Worm (Caenorhabditis elegans) whole organism, L1 larva: ENCODE data around the gene srw-10.

Experiments
- C04F5.9 ChIP-seq: sonication (generic microtip); optimal IDR thresholded peaks from 2 replicates; lab custom pipeline; 2016; ENCODE audit warnings: missing genetic modification characterization, missing compliant biosample characterization
- C16A3.4 ChIP-seq: fragments of 150-350 bp; optimal IDR thresholded peaks from 2 replicates; lab custom pipeline; 2014; ENCODE audit warnings: missing biosample characterization, missing genetic modification characterization
- F16B12.6 ChIP-seq: fragments of 150-350 bp; optimal IDR thresholded peaks from 2 replicates; lab custom pipeline; 2014; ENCODE audit warnings: missing biosample characterization, missing genetic modification characterization
- alr-1 ChIP-seq: fragments of 200-800 bp; sonication (Bioruptor generic); optimal IDR thresholded peaks from 2 replicates; lab custom pipeline; 2018; ENCODE audit warnings: borderline replicate concordance, mild to moderate bottlenecking, missing genetic modification characterization, missing compliant biosample characterization
- ama-1 ChIP-seq: fragments of 150-350 bp; optimal IDR thresholded peaks from 2 replicates; lab custom pipeline; 2014
- blmp-1 ChIP-seq: fragments of 150-350 bp; optimal IDR thresholded peaks from 2 replicates; lab custom pipeline; 2014; ENCODE audit warnings: missing biosample characterization, missing genetic modification characterization
- ceh-8 ChIP-seq: fragments of 200-800 bp; sonication (Bioruptor generic); optimal IDR thresholded peaks from 2 replicates; lab custom pipeline; 2018; ENCODE audit warnings: mild to moderate bottlenecking, missing genetic modification characterization, moderate library complexity, missing compliant biosample characterization
- ceh-90 ChIP-seq: sonication (generic microtip); optimal IDR thresholded peaks from 2 replicates; lab custom pipeline; 2016; ENCODE audit warnings: missing genetic modification characterization, missing compliant biosample characterization
- ces-1 ChIP-seq: fragments of 150-350 bp; optimal IDR thresholded peaks from 2 replicates; lab custom pipeline; 2014; ENCODE audit warnings: missing biosample characterization, missing genetic modification reagents, missing genetic modification characterization
- dpl-1 ChIP-seq, 3 experiments: fragments of 150-350 bp in 2 of 3; sonication (generic microtip) in 1 of 3; optimal IDR thresholded peaks; 2 replicates each; lab custom pipeline; 2014 to 2017; ENCODE audit warnings: missing biosample characterization in 3 of 3, missing genetic modification characterization in 3 of 3, missing genetic modification reagents in 3 of 3
- dsc-1 ChIP-seq: sonication (generic microtip); optimal IDR thresholded peaks from 2 replicates; lab custom pipeline; 2016; ENCODE audit warnings: mild to moderate bottlenecking, missing genetic modification characterization, missing compliant biosample characterization
- efl-1 ChIP-seq, 4 experiments: fragments of 150-350 bp; optimal IDR thresholded peaks in 3 of 4; peaks in 1 of 4; 1 replicate in 1 of 4; 2 replicates in 3 of 4; lab custom pipeline; 2014; ENCODE audit warnings: missing biosample characterization in 2 of 4, missing genetic modification characterization in 2 of 4, missing genetic modification reagents in 2 of 4
- efl-3 ChIP-seq: fragments of 200-800 bp; sonication (Bioruptor generic); optimal IDR thresholded peaks from 2 replicates; lab custom pipeline; 2018; ENCODE audit warnings: mild to moderate bottlenecking, missing genetic modification characterization, missing compliant biosample characterization
- egl-13 ChIP-seq: sonication (generic microtip); optimal IDR thresholded peaks from 2 replicates; lab custom pipeline; 2016; ENCODE audit warnings: missing genotype, missing genetic modification reagents, missing genetic modification characterization, missing compliant biosample characterization
- elt-2 ChIP-seq: sonication (generic microtip); optimal IDR thresholded peaks from 2 replicates; lab custom pipeline; 2016; ENCODE audit warnings: missing genetic modification characterization, mild to moderate bottlenecking, inconsistent platforms, missing compliant biosample characterization, missing genetic modification reagents
- ets-5 ChIP-seq: fragments of 200-800 bp; sonication (Bioruptor generic); IDR thresholded peaks from 2 replicates; pipeline ENCODE4 v1.3.6; 2022; ENCODE audit warnings: missing genetic modification characterization, missing compliant biosample characterization
- fkh-10 ChIP-seq: sonication (generic microtip); optimal IDR thresholded peaks from 2 replicates; lab custom pipeline; 2017; ENCODE audit warnings: missing biosample characterization, missing genetic modification reagents, missing genetic modification characterization
- fkh-4 ChIP-seq: sonication (generic microtip); optimal IDR thresholded peaks from 2 replicates; lab custom pipeline; 2016; ENCODE audit warnings: missing compliant biosample characterization, missing genetic modification characterization, borderline replicate concordance
- fos-1 ChIP-seq: fragments of 150-350 bp; optimal IDR thresholded peaks from 2 replicates; lab custom pipeline; 2014; ENCODE audit warnings: missing biosample characterization, missing genetic modification characterization
- grh-1 ChIP-seq: fragments of 200-800 bp; sonication (Bioruptor generic); IDR thresholded peaks from 2 replicates; pipeline ENCODE4 v1.3.6; 2022; ENCODE audit warnings: missing genetic modification reagents, missing genetic modification characterization, missing compliant biosample characterization
- hlh-17 ChIP-seq: fragments of 200-800 bp; sonication (Bioruptor generic); optimal IDR thresholded peaks from 2 replicates; lab custom pipeline; 2018; ENCODE audit warnings: missing genetic modification characterization, mild to moderate bottlenecking, missing compliant biosample characterization, moderate library complexity, borderline replicate concordance
- hlh-4 ChIP-seq: sonication (generic microtip); optimal IDR thresholded peaks from 2 replicates; lab custom pipeline; 2016; ENCODE audit warnings: mild to moderate bottlenecking, missing genetic modification characterization, missing compliant biosample characterization
- hpl-2 ChIP-seq: fragments of 150-350 bp; optimal IDR thresholded peaks from 2 replicates; lab custom pipeline; 2014; ENCODE audit warnings: missing biosample characterization, missing genetic modification reagents, missing genetic modification characterization
- jun-1 ChIP-seq: fragments of 150-350 bp; optimal IDR thresholded peaks from 2 replicates; lab custom pipeline; 2014; ENCODE audit warnings: missing biosample characterization, missing genetic modification reagents, missing genetic modification characterization
- lin-35 ChIP-seq, 2 experiments: fragments of 150-350 bp; optimal IDR thresholded peaks; 2 replicates each; lab custom pipeline; 2014; ENCODE audit warnings: missing biosample characterization in 2 of 2, missing genetic modification characterization in 2 of 2, missing genetic modification reagents in 2 of 2
- lir-3 ChIP-seq: sonication (generic microtip); optimal IDR thresholded peaks from 2 replicates; lab custom pipeline; 2016; ENCODE audit warnings: mild to moderate bottlenecking, missing genetic modification characterization, moderate library complexity, missing compliant biosample characterization; ENCODE audit not compliant: poor library complexity
- lsy-2 ChIP-seq, 2 experiments: fragments of 150-350 bp; optimal IDR thresholded peaks; 2 replicates each; lab custom pipeline; 2014; ENCODE audit warnings: missing biosample characterization in 2 of 2, missing genetic modification characterization in 2 of 2
- nhr-19 ChIP-seq: fragments of 200-800 bp; sonication (Bioruptor generic); conservative IDR thresholded peaks from 2 replicates; pipeline ENCODE4 v1.3.6; 2022; ENCODE audit warnings: missing genetic modification characterization, missing compliant biosample characterization
- nhr-237 ChIP-seq: fragments of 150-350 bp; optimal IDR thresholded peaks from 2 replicates; lab custom pipeline; 2014; ENCODE audit warnings: missing biosample characterization, missing genetic modification characterization
- nhr-47 ChIP-seq: sonication (generic microtip); optimal IDR thresholded peaks from 2 replicates; lab custom pipeline; 2016; ENCODE audit warnings: mild to moderate bottlenecking, missing genetic modification characterization, moderate library complexity, missing compliant biosample characterization
- nhr-77 ChIP-seq: fragments of 150-350 bp; optimal IDR thresholded peaks from 2 replicates; lab custom pipeline; 2014; ENCODE audit warnings: missing biosample characterization, missing genetic modification characterization
- nhr-85 ChIP-seq: sonication (generic microtip); peaks from one replicate; lab custom pipeline; 2016; ENCODE audit warnings: missing genetic modification characterization, inconsistent platforms, missing compliant biosample characterization
- nhr-90 ChIP-seq: sonication (generic microtip); optimal IDR thresholded peaks from 2 replicates; lab custom pipeline; 2016; ENCODE audit warnings: mild to moderate bottlenecking, missing genetic modification characterization, missing compliant biosample characterization; ENCODE audit not compliant: poor library complexity
- pag-3 ChIP-seq: sonication (generic microtip); optimal IDR thresholded peaks from 2 replicates; lab custom pipeline; 2017; ENCODE audit warnings: missing genetic modification characterization, mild to moderate bottlenecking, missing compliant biosample characterization, antibody characterized with exemption, borderline replicate concordance; ENCODE audit not compliant: insufficient read depth
- pax-3 ChIP-seq: fragments of 200-800 bp; sonication (Bioruptor generic); optimal IDR thresholded peaks from 2 replicates; lab custom pipeline; 2018; ENCODE audit warnings: mild to moderate bottlenecking, missing genetic modification characterization, moderate library complexity, missing compliant biosample characterization
- skn-1 ChIP-seq: fragments of 150-350 bp; optimal IDR thresholded peaks from 2 replicates; lab custom pipeline; 2014; ENCODE audit warnings: missing biosample characterization, missing genetic modification characterization
- snpc-4 ChIP-seq: fragments of 150-350 bp; optimal IDR thresholded peaks from 2 replicates; lab custom pipeline; 2014; ENCODE audit warnings: missing biosample characterization, missing genetic modification characterization
- snu-23 ChIP-seq: sonication (generic microtip); optimal IDR thresholded peaks from 2 replicates; lab custom pipeline; 2016; ENCODE audit warnings: missing genetic modification characterization, missing compliant biosample characterization
- sup-37 ChIP-seq: fragments of 200-800 bp; sonication (Bioruptor generic); optimal IDR thresholded peaks from 2 replicates; lab custom pipeline; 2018; ENCODE audit warnings: mild to moderate bottlenecking, missing genetic modification characterization, missing compliant biosample characterization
- swsn-7 ChIP-seq: sonication (generic microtip); optimal IDR thresholded peaks from 2 replicates; lab custom pipeline; 2016; ENCODE audit warnings: missing genetic modification characterization, missing compliant biosample characterization
- unc-30 ChIP-seq: sonication (generic microtip); optimal IDR thresholded peaks from 2 replicates; lab custom pipeline; 2017; ENCODE audit warnings: missing biosample characterization, missing genetic modification characterization
- unc-62 ChIP-seq: fragments of 150-350 bp; optimal IDR thresholded peaks from 2 replicates; lab custom pipeline; 2014; ENCODE audit warnings: missing biosample characterization, missing genetic modification reagents, missing genetic modification characterization
- unc-86 ChIP-seq: sonication (generic microtip); optimal IDR thresholded peaks from 2 replicates; lab custom pipeline; 2016; ENCODE audit warnings: missing genetic modification characterization, missing compliant biosample characterization
- unc-98 ChIP-seq: fragments of 200-800 bp; sonication (Bioruptor generic); IDR thresholded peaks from 2 replicates; pipeline ENCODE4 v1.3.6; 2022; ENCODE audit warnings: missing genetic modification characterization, missing compliant biosample characterization
- xbp-1 ChIP-seq: sonication (generic microtip); optimal IDR thresholded peaks from 2 replicates; lab custom pipeline; 2016; ENCODE audit warnings: missing genetic modification characterization, missing compliant biosample characterization
- ztf-11 ChIP-seq, 2 experiments: sonication (generic microtip); optimal IDR thresholded peaks; 2 replicates each; lab custom pipeline; 2016 to 2017; ENCODE audit warnings: missing genetic modification characterization in 2 of 2, missing biosample characterization in 1 of 2, missing compliant biosample characterization in 1 of 2

The srw-10 gene

ce11 chrIII:12711217-12711616, 43.9 kb upstream of the srw-10 start, which contains the start of gene hut-1 (continued):
- no peak for TF ChIP-seq pag-3 (tag; lab: Kevin White, UChicago)
- no peak for TF ChIP-seq pax-3 (tag; lab: Kevin White, UChicago)
- TF ChIP-seq nhr-47 (tag; lab: Kevin White, UChicago), result peak; percentile 46
- TF ChIP-seq swsn-7 (tag; lab: Kevin White, UChicago), result peak; percentile 34
- no peak for TF ChIP-seq snpc-4 (tag; lab: Kevin White, UChicago)
- TF ChIP-seq hlh-4 (tag; lab: Kevin White, UChicago), result no peak
- TF ChIP-seq hlh-17 (GFP tag; lab: Kevin White, UChicago), result no peak
- peak; percentile 82 for TF ChIP-seq xbp-1 (tag; lab: Kevin White, UChicago)
- peak; percentile 72 for TF ChIP-seq C16A3.4 (tag; lab: Kevin White, UChicago)
- no peak for TF ChIP-seq hpl-2 (GFP tag; lab: Kevin White, UChicago)
- TF ChIP-seq nhr-77 (tag; lab: Kevin White, UChicago), result no peak
- TF ChIP-seq dpl-1 (GFP tag; optimal IDR thresholded peaks at IDR 0.05; lab: Kevin White, UChicago), result peak; percentile 79 to 89 (median 87)
- TF ChIP-seq unc-30 (tag; lab: Kevin White, UChicago), result no peak
- no peak for TF ChIP-seq alr-1 (tag; lab: Kevin White, UChicago)

- TF ChIP-seq nhr-85 (tag; lab: Kevin White, UChicago), result peak; percentile 59
- TF ChIP-seq unc-86 (tag; lab: Kevin White, UChicago), result no peak
These were observed 43.5 kb upstream of the srw-10 start for ce11 chrIII:12711682-12712081.

- TF ChIP-seq swsn-7 (tag; lab: Kevin White, UChicago) (no peak), nhr-19 (GFP tag; lab: Robert Waterston, UW) (no peak), grh-1 (no peak), ets-5 (GFP tag; lab: Robert Waterston, UW) (no peak), jun-1 (tag; lab: Kevin White, UChicago) (no peak), unc-62 (GFP tag; lab: Kevin White, UChicago) (no peak), ceh-90 (tag; lab: Kevin White, UChicago) (no peak), nhr-47 (tag; lab: Kevin White, UChicago) (peak; percentile 35), skn-1 (tag; lab: Kevin White, UChicago) (peak; percentile 26), fkh-4 (tag; lab: Kevin White, UChicago) (no peak), lsy-2 (tag; optimal IDR thresholded peaks at IDR 0.05; lab: Kevin White, UChicago) (peak; percentile 21 to 58), nhr-237 (tag; lab: Kevin White, UChicago) (no peak), unc-98 (no peak), efl-1 (optimal IDR thresholded peaks at IDR 0.05; lab: Kevin White, UChicago) (peak; percentile 56 to 61), efl-1 (GFP tag; optimal IDR thresholded peaks at IDR 0.05 in 1 of 2; lab: Kevin White, UChicago) (peak; percentile 57 to 95), C04F5.9 (tag; lab: Kevin White, UChicago) (no peak), ztf-11 (tag; optimal IDR thresholded peaks at IDR 0.05; lab: Kevin White, UChicago) (no peak), sup-37 (GFP tag; lab: Kevin White, UChicago) (no peak), snu-23 (peak; percentile 29), snpc-4 (tag; lab: Kevin White, UChicago) (no peak), elt-2 (tag; lab: Kevin White, UChicago) (no peak), ama-1 (lab: Kevin White, UChicago) (no peak), blmp-1 (tag; lab: Kevin White, UChicago) (no peak), hlh-17 (GFP tag; lab: Kevin White, UChicago) (no peak), nhr-90 (no peak), pag-3 (tag; lab: Kevin White, UChicago) (no peak), lir-3 (tag; lab: Kevin White, UChicago) (no peak), dsc-1 (tag; lab: Kevin White, UChicago) (peak; percentile 51), lin-35 (GFP tag; optimal IDR thresholded peaks at IDR 0.05; lab: Kevin White, UChicago) (peak; percentile 33 to 78), ces-1 (GFP tag; lab: Kevin White, UChicago) (no peak), fos-1 (tag; lab: Kevin White, UChicago) (no peak), ceh-8 (GFP tag; lab: Kevin White, UChicago) (no peak), fkh-10 (GFP tag; lab: Kevin White, UChicago) (no peak), hlh-4 (tag; lab: Kevin White, UChicago) (no peak), hpl-2 (GFP tag; lab: Kevin White, UChicago) (no peak), efl-3 (GFP tag; lab: Kevin White, UChicago) (no peak), egl-13 (tag; lab: Kevin White, UChicago) (no peak), F16B12.6 (tag; lab: Kevin White, UChicago) (peak; percentile 49), pax-3 (tag; lab: Kevin White, UChicago) (no peak)
These were observed 41.3 kb upstream of the srw-10 start for ce11 chrIII:12713862-12714261.
